Comparison of ENCODE assay signal across 1 fruit fly cellular context in the genomic region with DNA sequence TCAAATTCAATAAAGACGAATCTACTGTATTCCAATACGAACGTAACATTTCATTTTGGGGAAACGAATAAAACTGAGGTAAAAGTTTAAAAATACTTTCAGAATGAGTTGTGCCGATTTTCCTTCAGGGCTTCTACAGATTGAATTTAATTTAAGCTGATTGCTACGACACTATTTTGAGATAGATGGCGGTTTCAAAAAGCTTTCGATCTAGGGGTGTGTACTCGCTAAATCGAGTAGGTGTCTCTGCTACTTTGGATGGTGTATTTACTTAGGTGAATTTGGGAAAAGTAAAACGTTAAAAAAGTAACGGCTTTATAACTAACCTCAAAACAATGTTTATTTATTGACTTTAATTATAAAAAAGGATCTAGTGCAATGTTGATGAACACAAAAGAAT.
TF ChIP-seq lines count a peak whose summit lies in the region.

No protein-coding gene starts in this region.

TF ChIP-seq in whole organism, embryonic, 481 proteins besides CTCF, POLR2A, EP300 and RAD21 (continued from another document and continues in another):
- TF ChIP-seq vfl (GFP tag; optimal IDR thresholded peaks at IDR 0.05; lab: Kevin White, UChicago) (no peak), lilli (GFP tag; optimal IDR thresholded peaks at IDR 0.05; lab: Kevin White, UChicago) (no peak), CG7786 (GFP tag; optimal IDR thresholded peaks at IDR 0.05; lab: Kevin White, UChicago) (no peak), esg (GFP tag; conservative IDR thresholded peaks at IDR 0.05; lab: Robert Waterston, UW) (no peak), CG6175 (GFP tag; IDR thresholded peaks at IDR 0.05; lab: Robert Waterston, UW) (no peak), lov (optimal IDR thresholded peaks at IDR 0.05; lab: Kevin White, UChicago) (no peak), lov (GFP tag; IDR thresholded peaks at IDR 0.05; lab: Robert Waterston, UW) (no peak), bcd (GFP tag; optimal IDR thresholded peaks at IDR 0.05; lab: Kevin White, UChicago) (no peak), phol (tag; optimal IDR thresholded peaks at IDR 0.05; lab: Kevin White, UChicago) (peak; percentile 43), MESR4 (GFP tag; optimal IDR thresholded peaks at IDR 0.05; lab: Kevin White, UChicago) (no peak), jumu (GFP tag; optimal IDR thresholded peaks at IDR 0.05; lab: Kevin White, UChicago) (no peak), bbx (GFP tag; IDR thresholded peaks at IDR 0.05; lab: Robert Waterston, UW; ENCODE audit: partially characterized antibody) (no peak), CG13424 (tag; optimal IDR thresholded peaks at IDR 0.05; lab: Kevin White, UChicago) (no peak), dpn (GFP tag; optimal IDR thresholded peaks at IDR 0.05; lab: Kevin White, UChicago) (peak in 1 of 2 experiments; percentile 21), Mrtf (GFP tag; IDR thresholded peaks at IDR 0.05; lab: Robert Waterston, UW) (no peak), caup (GFP tag; optimal IDR thresholded peaks at IDR 0.05; lab: Kevin White, UChicago; ENCODE audit: severe bottlenecking) (no peak), zf30C (GFP tag; optimal IDR thresholded peaks at IDR 0.05; lab: Kevin White, UChicago) (no peak), nau (GFP tag; optimal IDR thresholded peaks at IDR 0.05; lab: Kevin White, UChicago) (no peak), NfI (GFP tag; optimal IDR thresholded peaks at IDR 0.05; lab: Kevin White, UChicago) (no peak), CG13624 (GFP tag; optimal IDR thresholded peaks at IDR 0.05; lab: Kevin White, UChicago) (no peak), Fer1 (GFP tag; optimal IDR thresholded peaks at IDR 0.05; lab: Kevin White, UChicago) (no peak), HmgZ (tag; optimal IDR thresholded peaks at IDR 0.05; lab: Kevin White, UChicago) (peak; percentile 65), CG15514 (GFP tag; optimal IDR thresholded peaks at IDR 0.05; lab: Kevin White, UChicago) (no peak), tgo (GFP tag; IDR thresholded peaks at IDR 0.05; lab: Robert Waterston, UW) (no peak), amos (GFP tag; IDR thresholded peaks at IDR 0.05; lab: Robert Waterston, UW; ENCODE audit: partially characterized antibody) (no peak), CG11695 (GFP tag; IDR thresholded peaks at IDR 0.05; lab: Robert Waterston, UW) (no peak), chif (GFP tag; optimal IDR thresholded peaks at IDR 0.05; lab: Kevin White, UChicago) (no peak), CG6272 (GFP tag; IDR thresholded peaks at IDR 0.05; lab: Robert Waterston, UW) (no peak), Hsf (GFP tag; optimal IDR thresholded peaks at IDR 0.05; lab: Kevin White, UChicago) (no peak), CG8765 (GFP tag; IDR thresholded peaks at IDR 0.05; lab: Robert Waterston, UW) (no peak), Hr39 (optimal IDR thresholded peaks at IDR 0.05; lab: Kevin White, UChicago) (no peak), CHES-1-like (GFP tag; optimal IDR thresholded peaks at IDR 0.05; lab: Kevin White, UChicago) (no peak), CG2120 (GFP tag; optimal IDR thresholded peaks at IDR 0.05; lab: Kevin White, UChicago) (peak; percentile 4), fd102C (GFP tag; optimal IDR thresholded peaks at IDR 0.05; lab: Kevin White, UChicago) (no peak), Neu2 (GFP tag; optimal IDR thresholded peaks at IDR 0.05; lab: Kevin White, UChicago; ENCODE audit: borderline replicate concordance) (no peak), ssp (GFP tag; IDR thresholded peaks at IDR 0.05; lab: Robert Waterston, UW) (no peak), trem (tag; optimal IDR thresholded peaks at IDR 0.05; lab: Kevin White, UChicago) (peak; percentile 34), pzg (GFP tag; optimal IDR thresholded peaks at IDR 0.05; lab: Kevin White, UChicago) (peak; percentile 56), Deaf1 (tag; optimal IDR thresholded peaks at IDR 0.05; lab: Kevin White, UChicago) (no peak), Dad (GFP tag; optimal IDR thresholded peaks at IDR 0.05; lab: Kevin White, UChicago) (no peak), CG3065 (GFP tag; optimal IDR thresholded peaks at IDR 0.05; lab: Kevin White, UChicago) (no peak), CG12391 (tag; optimal IDR thresholded peaks at IDR 0.05; lab: Kevin White, UChicago) (peak; percentile 1), otp (GFP tag; IDR thresholded peaks at IDR 0.05; lab: Robert Waterston, UW) (no peak), Sry-δ (GFP tag; optimal IDR thresholded peaks at IDR 0.05; lab: Kevin White, UChicago) (peak; percentile 12), grau (tag; optimal IDR thresholded peaks at IDR 0.05; lab: Kevin White, UChicago) (no peak), CG14441 (GFP tag; IDR thresholded peaks at IDR 0.05; lab: Robert Waterston, UW) (no peak), B-H2 (GFP tag; optimal IDR thresholded peaks at IDR 0.05; lab: Kevin White, UChicago) (peak; percentile 1), gfzf (GFP tag; optimal IDR thresholded peaks at IDR 0.05; lab: Kevin White, UChicago) (peak; percentile 48), gt (GFP tag; IDR thresholded peaks at IDR 0.05; lab: Robert Waterston, UW) (no peak), Myb (GFP tag; optimal IDR thresholded peaks at IDR 0.05; lab: Kevin White, UChicago) (peak; percentile 98), gcm2 (GFP tag; optimal IDR thresholded peaks at IDR 0.05; lab: Kevin White, UChicago) (no peak), CG5245 (GFP tag; optimal IDR thresholded peaks at IDR 0.05; lab: Kevin White, UChicago) (no peak), usp (GFP tag; optimal IDR thresholded peaks at IDR 0.05; lab: Kevin White, UChicago) (no peak), Elba2 (GFP tag; optimal IDR thresholded peaks at IDR 0.05; lab: Kevin White, UChicago) (no peak), CG13296 (GFP tag; optimal IDR thresholded peaks at IDR 0.05; lab: Kevin White, UChicago) (no peak), CG7839 (tag; optimal IDR thresholded peaks at IDR 0.05; lab: Kevin White, UChicago) (no peak), tap (tag; optimal IDR thresholded peaks at IDR 0.05; lab: Kevin White, UChicago) (no peak), BEAF-32 (GFP tag; optimal IDR thresholded peaks at IDR 0.05; lab: Kevin White, UChicago) (peak; percentile 21), CG7556 (GFP tag; optimal IDR thresholded peaks at IDR 0.05; lab: Kevin White, UChicago) (no peak), Blimp-1 (GFP tag; optimal IDR thresholded peaks at IDR 0.05; lab: Kevin White, UChicago) (no peak), inv (GFP tag; IDR thresholded peaks at IDR 0.05; lab: Robert Waterston, UW; ENCODE audit: partially characterized antibody) (no peak), CG11398 (GFP tag; optimal IDR thresholded peaks at IDR 0.05; lab: Kevin White, UChicago) (no peak), CG13775 (GFP tag; optimal IDR thresholded peaks at IDR 0.05; lab: Kevin White, UChicago) (no peak), CG17361 (GFP tag; IDR thresholded peaks at IDR 0.05; lab: Robert Waterston, UW) (no peak), CG8359 (GFP tag; optimal IDR thresholded peaks at IDR 0.05; lab: Kevin White, UChicago; ENCODE audit: borderline replicate concordance) (no peak), sob (GFP tag; IDR thresholded peaks at IDR 0.05; lab: Robert Waterston, UW) (no peak), ap (GFP tag; IDR thresholded peaks at IDR 0.05; lab: Robert Waterston, UW) (no peak), pita (GFP tag; optimal IDR thresholded peaks at IDR 0.05; lab: Kevin White, UChicago) (peak; percentile 92), C15 (GFP tag; IDR thresholded peaks at IDR 0.05; lab: Robert Waterston, UW) (no peak), Hey (tag; optimal IDR thresholded peaks at IDR 0.05; lab: Kevin White, UChicago) (no peak), Doc2 (GFP tag; IDR thresholded peaks at IDR 0.05; lab: Robert Waterston, UW) (no peak), HLH3B (GFP tag; IDR thresholded peaks at IDR 0.05; lab: Robert Waterston, UW) (no peak), yki (optimal IDR thresholded peaks at IDR 0.05; lab: Kevin White, UChicago) (no peak), CG18011 (GFP tag; optimal IDR thresholded peaks at IDR 0.05; lab: Kevin White, UChicago) (peak; percentile 97), CG12659 (GFP tag; optimal IDR thresholded peaks at IDR 0.05; lab: Kevin White, UChicago) (peak; percentile 42), sqz (GFP tag; optimal IDR thresholded peaks at IDR 0.05; lab: Kevin White, UChicago) (no peak), Hmx (GFP tag; optimal IDR thresholded peaks at IDR 0.05; lab: Kevin White, UChicago) (no peak), hth (optimal IDR thresholded peaks at IDR 0.05; lab: Kevin White, UChicago) (no peak), en (GFP tag; optimal IDR thresholded peaks at IDR 0.05; lab: Kevin White, UChicago) (no peak), Dref (GFP tag; IDR thresholded peaks at IDR 0.05; lab: Robert Waterston, UW) (no peak), Rfx (GFP tag; IDR thresholded peaks at IDR 0.05; lab: Robert Waterston, UW) (no peak), Dfd (GFP tag; optimal IDR thresholded peaks at IDR 0.05; lab: Kevin White, UChicago) (no peak), Trl (optimal IDR thresholded peaks at IDR 0.05; lab: Kevin White, UChicago) (no peak), Trl (GFP tag; optimal IDR thresholded peaks at IDR 0.05; lab: Kevin White, UChicago) (no peak), Dll (GFP tag; IDR thresholded peaks at IDR 0.05; lab: Robert Waterston, UW; ENCODE audit: partially characterized antibody) (no peak), pum (GFP tag; optimal IDR thresholded peaks at IDR 0.05; lab: Kevin White, UChicago) (no peak), Ets97D (GFP tag; optimal IDR thresholded peaks at IDR 0.05; lab: Kevin White, UChicago) (peak; percentile 69), Abd-B (GFP tag; optimal IDR thresholded peaks at IDR 0.05; lab: Kevin White, UChicago) (no peak), bigmax (GFP tag; optimal IDR thresholded peaks at IDR 0.05; lab: Kevin White, UChicago) (peak; percentile 97), onecut (GFP tag; IDR thresholded peaks at IDR 0.05; lab: Robert Waterston, UW) (no peak), stwl (tag; optimal IDR thresholded peaks at IDR 0.05; lab: Kevin White, UChicago) (peak; percentile 84), al (GFP tag; IDR thresholded peaks at IDR 0.05; lab: Robert Waterston, UW) (no peak), so (GFP tag; IDR thresholded peaks at IDR 0.05; lab: Robert Waterston, UW) (no peak), crp (GFP tag; optimal IDR thresholded peaks at IDR 0.05; lab: Kevin White, UChicago) (no peak), CG3163 (GFP tag; optimal IDR thresholded peaks at IDR 0.05; lab: Kevin White, UChicago) (peak; percentile 5), CG13287 (GFP tag; IDR thresholded peaks at IDR 0.05; lab: Robert Waterston, UW; ENCODE audit: partially characterized antibody) (peak; percentile 41; the same call in 1 of the 2 replicates), CG18262 (tag; optimal IDR thresholded peaks at IDR 0.05; lab: Kevin White, UChicago) (peak; percentile 19), CG7271 (tag; optimal IDR thresholded peaks at IDR 0.05; lab: Kevin White, UChicago) (no peak), CG15479 (GFP tag; optimal IDR thresholded peaks at IDR 0.05; lab: Kevin White, UChicago) (no peak), gro (GFP tag; optimal IDR thresholded peaks at IDR 0.05; lab: Kevin White, UChicago) (peak; percentile 19), CG17802 (tag; optimal IDR thresholded peaks at IDR 0.05; lab: Kevin White, UChicago) (no peak), CG3281 (GFP tag; optimal IDR thresholded peaks at IDR 0.05; lab: Kevin White, UChicago) (no peak), Mes4 (GFP tag; optimal IDR thresholded peaks at IDR 0.05; lab: Kevin White, UChicago) (no peak), repo (GFP tag; optimal IDR thresholded peaks at IDR 0.05; lab: Kevin White, UChicago) (no peak), slp2 (GFP tag; optimal IDR thresholded peaks at IDR 0.05; lab: Kevin White, UChicago) (no peak), CG1647 (GFP tag; optimal IDR thresholded peaks at IDR 0.05; lab: Kevin White, UChicago) (no peak), Spps (tag; optimal IDR thresholded peaks at IDR 0.05; lab: Kevin White, UChicago) (no peak), lola (GFP tag; optimal IDR thresholded peaks at IDR 0.05; lab: Kevin White, UChicago) (no peak), CG7745 (tag; optimal IDR thresholded peaks at IDR 0.05; lab: Kevin White, UChicago) (no peak), CG6854 (GFP tag; optimal IDR thresholded peaks at IDR 0.05; lab: Kevin White, UChicago) (no peak), CG14860 (GFP tag; IDR thresholded peaks at IDR 0.05; lab: Robert Waterston, UW; ENCODE audit: partially characterized antibody) (no peak), Rx (GFP tag; IDR thresholded peaks at IDR 0.05; lab: Robert Waterston, UW) (no peak), CG10147 (GFP tag; optimal IDR thresholded peaks at IDR 0.05; lab: Kevin White, UChicago) (peak; percentile 28), jigr1 (GFP tag; IDR thresholded peaks at IDR 0.05; lab: Robert Waterston, UW) (no peak), CG8290 (GFP tag; optimal IDR thresholded peaks at IDR 0.05; lab: Kevin White, UChicago) (peak; percentile 8), CG8290 (tag; optimal IDR thresholded peaks at IDR 0.05; lab: Kevin White, UChicago) (no peak), chinmo (GFP tag; IDR thresholded peaks at IDR 0.05; lab: Robert Waterston, UW; ENCODE audit: partially characterized antibody) (no peak), ranshi (GFP tag; IDR thresholded peaks at IDR 0.05; lab: Robert Waterston, UW) (no peak; the same call in 1 of the 2 replicates), CG9437 (GFP tag; optimal IDR thresholded peaks at IDR 0.05; lab: Kevin White, UChicago) (no peak), CG9797 (GFP tag; optimal IDR thresholded peaks at IDR 0.05; lab: Kevin White, UChicago) (no peak), mam (GFP tag; optimal IDR thresholded peaks at IDR 0.05; lab: Kevin White, UChicago) (no peak), Bdp1 (GFP tag; optimal IDR thresholded peaks at IDR 0.05; lab: Kevin White, UChicago) (no peak), CG6654 (GFP tag; optimal IDR thresholded peaks at IDR 0.05; lab: Kevin White, UChicago) (no peak), CG10979 (tag; optimal IDR thresholded peaks at IDR 0.05; lab: Kevin White, UChicago) (no peak), CG3838 (GFP tag; optimal IDR thresholded peaks at IDR 0.05; lab: Kevin White, UChicago) (no peak), CG12071 (GFP tag; optimal IDR thresholded peaks at IDR 0.05; lab: Kevin White, UChicago) (no peak), CG17359 (tag; optimal IDR thresholded peaks at IDR 0.05; lab: Kevin White, UChicago) (no peak), CG7928 (GFP tag; optimal IDR thresholded peaks at IDR 0.05; lab: Kevin White, UChicago) (peak; percentile 73), crc (GFP tag; optimal IDR thresholded peaks at IDR 0.05; lab: Kevin White, UChicago) (no peak), Bteb2 (GFP tag; optimal IDR thresholded peaks at IDR 0.05; lab: Kevin White, UChicago) (no peak), CG17829 (tag; optimal IDR thresholded peaks at IDR 0.05; lab: Kevin White, UChicago) (peak; percentile 40), CG12236 (GFP tag; optimal IDR thresholded peaks at IDR 0.05; lab: Kevin White, UChicago) (no peak), CG1602 (GFP tag; optimal IDR thresholded peaks at IDR 0.05; lab: Kevin White, UChicago) (no peak), Hmr (GFP tag; optimal IDR thresholded peaks at IDR 0.05; lab: Kevin White, UChicago) (no peak)
